Worm (Caenorhabditis elegans): Measurements from ENCODE around the gene aos-1.

- TF ChIP-seq snpc-4 (tag; optimal IDR thresholded peaks at IDR 0.05), result no peak
- no peak for TF ChIP-seq lsy-2 (tag; optimal IDR thresholded peaks at IDR 0.05)
- TF ChIP-seq hlh-30 (tag; optimal IDR thresholded peaks at IDR 0.05; ENCODE audit: insufficient read depth), result no peak
- TF ChIP-seq F44E2.7 (GFP tag; IDR thresholded peaks at IDR 0.05), result no peak
- no peak for TF ChIP-seq arid-1 (GFP tag; conservative IDR thresholded peaks at IDR 0.05)
- no peak for TF ChIP-seq lin-1 (GFP tag; IDR thresholded peaks at IDR 0.05)
- no peak for TF ChIP-seq fkh-10 (GFP tag; optimal IDR thresholded peaks at IDR 0.05)
- no peak for TF ChIP-seq dve-1 (tag; optimal IDR thresholded peaks at IDR 0.05; ENCODE audit: insufficient read depth)
- TF ChIP-seq jun-1 (tag; optimal IDR thresholded peaks at IDR 0.05), result no peak
- TF ChIP-seq pha-4 (GFP tag; IDR thresholded peaks at IDR 0.05), result no peak
- TF ChIP-seq pha-4 (tag; optimal IDR thresholded peaks at IDR 0.05), result no peak
These were observed 15.6 kb upstream of the aos-1 start, which contains the start of gene C51E3.9 for ce11 chrV:10145653-10146052.

Data from whole organism, L4 larva.